Fruit fly (Drosophila melanogaster) whole organism, embryonic: ENCODE results near the gene Tango5.

Experiments
- BEAF-32 ChIP-seq: fragments of 200-800 bp; sonication (Bioruptor generic); optimal IDR thresholded peaks from 3 replicates; lab custom pipeline; 2017; ENCODE audit warnings: missing biosample characterization, missing genetic modification characterization, mild to moderate bottlenecking, moderate library complexity, missing genetic modification reagents
- CG10267 ChIP-seq: fragments of 200-800 bp; sonication (Bioruptor generic); optimal IDR thresholded peaks from 2 replicates; lab custom pipeline; 2018; ENCODE audit warnings: missing biosample characterization, mild to moderate bottlenecking, missing genetic modification characterization, moderate library complexity
- CG10431 ChIP-seq: fragments of 200-800 bp; sonication (Bioruptor generic); optimal IDR thresholded peaks from 3 replicates; lab custom pipeline; 2018; ENCODE audit warnings: missing biosample characterization, mild to moderate bottlenecking, missing genetic modification characterization
- CG11723 ChIP-seq: fragments of 200-800 bp; sonication (Bioruptor generic); optimal IDR thresholded peaks from 2 replicates; lab custom pipeline; 2017; ENCODE audit warnings: missing biosample characterization, mild to moderate bottlenecking, missing genetic modification characterization
- CG12391 ChIP-seq: fragments of 200-800 bp; sonication (Bioruptor generic); optimal IDR thresholded peaks from 3 replicates; lab custom pipeline; 2018; ENCODE audit warnings: missing biosample characterization, mild to moderate bottlenecking, missing genetic modification characterization, moderate library complexity
- CG12659 ChIP-seq: fragments of 200-800 bp; sonication (Bioruptor generic); optimal IDR thresholded peaks from 3 replicates; lab custom pipeline; 2017; ENCODE audit warnings: mild to moderate bottlenecking, missing biosample characterization, missing genetic modification reagents, missing genetic modification characterization
- CG12769 ChIP-seq: fragments of 200-800 bp; sonication (Bioruptor generic); optimal IDR thresholded peaks from 2 replicates; lab custom pipeline; 2019; ENCODE audit warnings: missing biosample characterization, mild to moderate bottlenecking, missing genetic modification characterization, moderate library complexity
- CG13296 ChIP-seq: fragments of 200-800 bp; sonication (Bioruptor generic); optimal IDR thresholded peaks from 3 replicates; lab custom pipeline; 2018; ENCODE audit warnings: missing biosample characterization, mild to moderate bottlenecking, missing genetic modification characterization
- CG13624 ChIP-seq: fragments of 200-800 bp; sonication (Bioruptor generic); optimal IDR thresholded peaks from 2 replicates; lab custom pipeline; 2016; ENCODE audit warnings: missing biosample characterization, missing genetic modification characterization
- CG1603 ChIP-seq: fragments of 200-800 bp; sonication (Bioruptor generic); optimal IDR thresholded peaks from 2 replicates; lab custom pipeline; 2019; ENCODE audit warnings: missing biosample characterization, mild to moderate bottlenecking, missing genetic modification characterization, moderate library complexity
- CG17186 ChIP-seq: fragments of 200-800 bp; sonication (Bioruptor generic); optimal IDR thresholded peaks from 3 replicates; lab custom pipeline; 2017; ENCODE audit warnings: missing biosample characterization, missing genetic modification reagents, missing genetic modification characterization
- CG17328 ChIP-seq: fragments of 200-800 bp; sonication (Bioruptor generic); IDR thresholded peaks from 2 replicates; pipeline ENCODE4 v1.3.6; 2022; ENCODE audit warnings: missing biosample characterization, missing genetic modification characterization
- CG17829 ChIP-seq: fragments of 200-800 bp; optimal IDR thresholded peaks from 2 replicates; lab custom pipeline; 2019; ENCODE audit warnings: missing biosample characterization, mild to moderate bottlenecking, missing genetic modification characterization, moderate library complexity
- CG18011 ChIP-seq: fragments of 200-800 bp; sonication (Bioruptor generic); optimal IDR thresholded peaks from 2 replicates; lab custom pipeline; 2017; ENCODE audit warnings: missing biosample characterization, missing genetic modification characterization, mild to moderate bottlenecking, moderate library complexity, missing genotype
- CG2116 ChIP-seq: fragments of 200-800 bp; sonication (Bioruptor generic); optimal IDR thresholded peaks from 3 replicates; lab custom pipeline; 2018; ENCODE audit warnings: missing biosample characterization, mild to moderate bottlenecking, missing genetic modification characterization
- CG3847 ChIP-seq: fragments of 200-800 bp; sonication (Bioruptor generic); IDR thresholded peaks from 2 replicates; pipeline ENCODE4 v1.3.6; 2022; ENCODE audit warnings: missing biosample characterization, missing genetic modification characterization
- CG6813 ChIP-seq: fragments of 200-800 bp; sonication (Bioruptor generic); optimal IDR thresholded peaks from 2 replicates; lab custom pipeline; 2017; ENCODE audit warnings: missing biosample characterization, missing genetic modification characterization, mild to moderate bottlenecking, moderate library complexity, missing genetic modification reagents
- CG6854 ChIP-seq: fragments of 200-800 bp; sonication (Bioruptor generic); optimal IDR thresholded peaks from 3 replicates; lab custom pipeline; 2017; ENCODE audit warnings: missing biosample characterization, mild to moderate bottlenecking, missing genetic modification characterization
- CG7357 ChIP-seq: fragments of 200-800 bp; sonication (Bioruptor generic); IDR thresholded peaks from 3 replicates; pipeline ENCODE4 v1.3.6; 2022; ENCODE audit warnings: missing biosample characterization, missing genetic modification characterization
- CG8765 ChIP-seq: fragments of 200-800 bp; sonication (Bioruptor generic); IDR thresholded peaks from 2 replicates; pipeline ENCODE4 v1.3.6; 2022; ENCODE audit warnings: missing biosample characterization, missing genetic modification characterization
- CG8924 ChIP-seq: fragments of 200-800 bp; optimal IDR thresholded peaks from 3 replicates; lab custom pipeline; 2019; ENCODE audit warnings: missing biosample characterization, mild to moderate bottlenecking, missing genetic modification characterization, moderate library complexity
- CG9215 ChIP-seq: fragments of 200-800 bp; sonication (Bioruptor generic); IDR thresholded peaks from 2 replicates; pipeline ENCODE4 v1.3.6; 2022; ENCODE audit warnings: missing biosample characterization, missing genetic modification characterization
- CG9727 ChIP-seq: fragments of 200-800 bp; sonication (Bioruptor generic); optimal IDR thresholded peaks from 3 replicates; lab custom pipeline; 2017; ENCODE audit warnings: missing biosample characterization, mild to moderate bottlenecking, missing genetic modification characterization
- CoRest ChIP-seq: fragments of 200-800 bp; sonication (Bioruptor generic); optimal IDR thresholded peaks from 3 replicates; lab custom pipeline; 2018; ENCODE audit warnings: missing biosample characterization, mild to moderate bottlenecking, missing genetic modification characterization, moderate library complexity
- Dfd ChIP-seq, 2 experiments: fragments of >200 bp; optimal IDR thresholded peaks; 2 replicates each; lab custom pipeline; 2017; ENCODE audit warnings: missing biosample characterization in 2 of 2, missing genetic modification characterization in 2 of 2
- Dll ChIP-seq: fragments of 200-800 bp; sonication (Bioruptor generic); IDR thresholded peaks from 4 replicates; pipeline ENCODE4 v1.3.6; 2022; ENCODE audit warnings: missing biosample characterization, missing genetic modification characterization; ENCODE audit not compliant: partially characterized antibody
- Dp ChIP-seq: fragments of 200-800 bp; sonication (Bioruptor generic); optimal IDR thresholded peaks from 2 replicates; lab custom pipeline; 2018; ENCODE audit warnings: missing biosample characterization, mild to moderate bottlenecking, missing genetic modification characterization, moderate library complexity
- Dref ChIP-seq: fragments of 200-800 bp; sonication (Bioruptor generic); IDR thresholded peaks from 2 replicates; pipeline ENCODE4 v1.3.6; 2022; ENCODE audit warnings: missing biosample characterization, missing genetic modification characterization
- E2f2 ChIP-seq: fragments of 200-800 bp; sonication (Bioruptor generic); IDR thresholded peaks from 2 replicates; pipeline ENCODE4 v1.3.6; 2022; ENCODE audit warnings: missing biosample characterization, missing genetic modification characterization
- Elba2 ChIP-seq: fragments of 200-800 bp; sonication (Bioruptor generic); optimal IDR thresholded peaks from 3 replicates; lab custom pipeline; 2016; ENCODE audit warnings: missing biosample characterization, missing genetic modification characterization
- HmgZ ChIP-seq: fragments of 200-800 bp; sonication (Bioruptor generic); optimal IDR thresholded peaks from 2 replicates; lab custom pipeline; 2018; ENCODE audit warnings: missing biosample characterization, mild to moderate bottlenecking, missing genetic modification characterization
- MESR4 ChIP-seq: fragments of 200-800 bp; sonication (Bioruptor generic); optimal IDR thresholded peaks from 2 replicates; lab custom pipeline; 2018; ENCODE audit warnings: missing biosample characterization, mild to moderate bottlenecking, missing genetic modification characterization, moderate library complexity
- Med ChIP-seq: fragments of 200-800 bp; sonication (Bioruptor generic); peaks from one replicate; lab custom pipeline; 2016; ENCODE audit warnings: missing biosample characterization, missing genetic modification characterization, mild to moderate bottlenecking, inconsistent platforms, moderate library complexity
- Nf-YC ChIP-seq: fragments of 200-800 bp; optimal IDR thresholded peaks from 3 replicates; lab custom pipeline; 2019; ENCODE audit warnings: missing biosample characterization, mild to moderate bottlenecking, missing genetic modification characterization, moderate library complexity
- Scr ChIP-seq: fragments of 200-800 bp; sonication (Bioruptor generic); IDR thresholded peaks from 2 replicates; pipeline ENCODE4 v1.3.6; 2022; ENCODE audit warnings: missing biosample characterization, missing genetic modification characterization; ENCODE audit not compliant: partially characterized antibody
- Vsx1 ChIP-seq: fragments of 200-800 bp; sonication (Bioruptor generic); optimal IDR thresholded peaks from 2 replicates; lab custom pipeline; 2017; ENCODE audit warnings: missing biosample characterization, mild to moderate bottlenecking, missing genetic modification characterization, missing genetic modification reagents
- abd-A ChIP-seq: fragments of 200-800 bp; sonication (Bioruptor generic); optimal IDR thresholded peaks from 3 replicates; lab custom pipeline; 2019; ENCODE audit warnings: missing biosample characterization, mild to moderate bottlenecking, missing genetic modification characterization, moderate library complexity
- amos ChIP-seq: fragments of 200-800 bp; sonication (Bioruptor generic); IDR thresholded peaks from 2 replicates; pipeline ENCODE4 v1.3.6; 2022; ENCODE audit warnings: missing biosample characterization, missing genetic modification characterization; ENCODE audit not compliant: partially characterized antibody
- cad ChIP-seq: fragments of >200 bp; optimal IDR thresholded peaks from 2 replicates; lab custom pipeline; 2017; ENCODE audit warnings: missing biosample characterization, missing genetic modification characterization
- grau ChIP-seq: fragments of 200-800 bp; optimal IDR thresholded peaks from 3 replicates; lab custom pipeline; 2019; ENCODE audit warnings: missing biosample characterization, mild to moderate bottlenecking, missing genetic modification characterization, moderate library complexity
- gro ChIP-seq: fragments of 200-800 bp; sonication (Bioruptor generic); optimal IDR thresholded peaks from 2 replicates; lab custom pipeline; 2016; ENCODE audit warnings: missing biosample characterization, missing genetic modification characterization
- hkb ChIP-seq, 2 experiments: fragments of 200-800 bp in 1 of 2; fragments of >200 bp in 1 of 2; sonication (Bioruptor generic) in 1 of 2; IDR thresholded peaks in 1 of 2; optimal IDR thresholded peaks in 1 of 2; 2 replicates each; pipeline versions ENCODE4 v1.3.6 to Lab custom; 2017 to 2022; ENCODE audit warnings: missing biosample characterization in 1 of 2, missing genetic modification characterization in 1 of 2
- ind ChIP-seq: fragments of 200-800 bp; sonication (Bioruptor generic); optimal IDR thresholded peaks from 3 replicates; lab custom pipeline; 2016; ENCODE audit warnings: missing biosample characterization, missing genetic modification characterization
- insv ChIP-seq, 2 experiments: fragments of 200-800 bp; sonication (Bioruptor generic); optimal IDR thresholded peaks; 3 replicates each; lab custom pipeline; 2016 to 2018; ENCODE audit warnings: missing biosample characterization in 2 of 2, missing genetic modification characterization in 2 of 2
- mirr ChIP-seq: fragments of 200-800 bp; sonication (Bioruptor generic); optimal IDR thresholded peaks from 3 replicates; lab custom pipeline; 2018; ENCODE audit warnings: missing biosample characterization, mild to moderate bottlenecking, missing genetic modification characterization
- phol ChIP-seq: fragments of 200-800 bp; sonication (Bioruptor generic); optimal IDR thresholded peaks from 3 replicates; lab custom pipeline; 2018; ENCODE audit warnings: missing biosample characterization, mild to moderate bottlenecking, missing genetic modification characterization, moderate library complexity
- row ChIP-seq: fragments of 200-800 bp; sonication (Bioruptor generic); IDR thresholded peaks from 3 replicates; pipeline ENCODE4 v1.3.6; 2022; ENCODE audit warnings: missing biosample characterization, missing genetic modification characterization
- sisA ChIP-seq: fragments of 200-800 bp; sonication (Bioruptor generic); IDR thresholded peaks from 2 replicates; pipeline ENCODE4 v1.3.6; 2022; ENCODE audit warnings: missing biosample characterization, missing genetic modification characterization
- zen ChIP-seq: fragments of 200-800 bp; sonication (Bioruptor generic); optimal IDR thresholded peaks from 3 replicates; lab custom pipeline; 2018; ENCODE audit warnings: missing biosample characterization, mild to moderate bottlenecking, missing genetic modification characterization, moderate library complexity

The Tango5 gene

dm6 chrX:10764206-10764605 lies at the start of gene Tango5 (continued):
- TF ChIP-seq hkb (optimal IDR thresholded peaks at IDR 0.05; lab: Kevin White, UChicago) (peak; percentile 89), hkb (GFP tag; IDR thresholded peaks at IDR 0.05; lab: Robert Waterston, UW) (no peak), BEAF-32 (GFP tag; lab: Kevin White, UChicago) (peak; percentile 76), CG13296 (GFP tag; lab: Kevin White, UChicago) (no peak), E2f2 (peak; percentile 99), Dll (GFP tag; lab: Robert Waterston, UW) (peak; percentile 49; the same call in 2 of the 4 replicates), row (GFP tag; lab: Robert Waterston, UW) (0 out of 3 replicates have a peak, but pooled peaks have one; percentile 25), CG2116 (GFP tag; lab: Kevin White, UChicago) (peak; percentile 58), CG12659 (peak; percentile 63), Vsx1 (GFP tag; lab: Kevin White, UChicago) (no peak), abd-A (peak; percentile 88), Dref (GFP tag; lab: Robert Waterston, UW) (peak; percentile 49), amos (peak; percentile 61; the same call in 1 of the 2 replicates), CG3847 (GFP tag; lab: Robert Waterston, UW) (peak; percentile 68), Med (GFP tag; lab: Kevin White, UChicago) (peak; percentile 48), CG8924 (tag; lab: Kevin White, UChicago) (peak; percentile 20), grau (tag; lab: Kevin White, UChicago) (peak; percentile 1), CG7357 (GFP tag; lab: Robert Waterston, UW) (no peak), ind (no peak), gro (GFP tag; lab: Kevin White, UChicago) (peak; percentile 47), Dp (GFP tag; lab: Kevin White, UChicago) (peak; percentile 98), CG6813 (GFP tag; lab: Kevin White, UChicago) (no peak), Nf-YC (tag; lab: Kevin White, UChicago) (peak; percentile 50), cad (GFP tag; lab: Kevin White, UChicago) (no peak), CG10267 (tag; lab: Kevin White, UChicago) (peak; percentile 61), CG12391 (tag; lab: Kevin White, UChicago) (peak; percentile 9), phol (tag; lab: Kevin White, UChicago) (peak; percentile 46), HmgZ (tag; lab: Kevin White, UChicago) (peak; percentile 73), sisA (GFP tag; lab: Robert Waterston, UW) (no peak), CG8765 (GFP tag; lab: Robert Waterston, UW) (no peak), Elba2 (GFP tag; lab: Kevin White, UChicago) (peak; percentile 34), CG9727 (peak; percentile 32), Dfd (GFP tag; optimal IDR thresholded peaks at IDR 0.05; lab: Kevin White, UChicago) (no peak), insv (GFP tag; optimal IDR thresholded peaks at IDR 0.05; lab: Kevin White, UChicago) (peak in 1 of 2 experiments; percentile 16), CG18011 (GFP tag; lab: Kevin White, UChicago) (no peak), CG11723 (no peak), zen (tag; lab: Kevin White, UChicago) (peak; percentile 32), CG17186 (peak; percentile 59), CoRest (tag; lab: Kevin White, UChicago) (peak; percentile 45), CG17328 (no peak), MESR4 (no peak), CG10431 (GFP tag; lab: Kevin White, UChicago) (no peak), CG13624 (GFP tag; lab: Kevin White, UChicago) (peak; percentile 71), CG9215 (no peak), CG6854 (no peak), CG1603 (tag; lab: Kevin White, UChicago) (peak; percentile 83), CG17829 (tag; lab: Kevin White, UChicago) (peak; percentile 48), Scr (GFP tag; lab: Robert Waterston, UW) (peak; percentile 61), CG12769 (tag; lab: Kevin White, UChicago) (peak; percentile 10), mirr (no peak)
